Worm (Caenorhabditis elegans) whole organism, L4 larva: Measurements from ENCODE around the gene flad-1.

ENCODE experiments used
- F26F4.8 ChIP-seq: fragments of 200-800 bp; sonication (Bioruptor generic); conservative IDR thresholded peaks from 2 replicates; pipeline ENCODE4 v1.3.6; 2022; ENCODE audit warnings: missing genetic modification characterization, missing compliant biosample characterization
- aha-1 ChIP-seq: fragments of 150-350 bp; peaks from one replicate; lab custom pipeline; 2014; ENCODE audit warnings: missing biosample characterization, missing genetic modification characterization
- ama-1 ChIP-seq: fragments of 150-350 bp; optimal IDR thresholded peaks from 2 replicates; lab custom pipeline; 2014; ENCODE audit warnings: inconsistent platforms, mixed read lengths
- fkh-10 ChIP-seq: fragments of 150-350 bp; optimal IDR thresholded peaks from 2 replicates; lab custom pipeline; 2014; ENCODE audit warnings: missing biosample characterization, missing genetic modification reagents, missing genetic modification characterization
- lin-15B ChIP-seq: fragments of 150-350 bp; sonication (generic microtip); optimal IDR thresholded peaks from 3 replicates; lab custom pipeline; 2014; ENCODE audit warnings: missing biosample characterization, missing genetic modification characterization
- skn-1 ChIP-seq: fragments of 150-350 bp; optimal IDR thresholded peaks from 2 replicates; lab custom pipeline; 2014; ENCODE audit warnings: missing biosample characterization, missing genetic modification characterization
- spr-1 ChIP-seq: sonication (generic microtip); optimal IDR thresholded peaks from 2 replicates; lab custom pipeline; 2016; ENCODE audit warnings: mild to moderate bottlenecking, missing genetic modification characterization, missing compliant biosample characterization

- TF ChIP-seq ama-1 (lab: Kevin White, UChicago) (no peak), F26F4.8 (GFP tag; lab: Robert Waterston, UW) (no peak), lin-15B (tag; lab: Kevin White, UChicago) (no peak), spr-1 (no peak), aha-1 (tag; lab: Kevin White, UChicago) (no peak), skn-1 (tag; lab: Kevin White, UChicago) (no peak), fkh-10 (GFP tag; lab: Kevin White, UChicago) (peak; percentile 7)
Measured at ce11 chrII:9992474-9992873, 48.5 kb downstream of the flad-1 start.
